Fruit fly (Drosophila melanogaster) whole organism, adult: ENCODE results near the gene CG17329.
A peak's percentile ranks its signal among the peaks of the same experiment; 100 is the strongest.

Experiments used
- CG11617 ChIP-seq: fragments of 200-800 bp; sonication (Bioruptor generic); optimal IDR thresholded peaks from 2 replicates; lab custom pipeline; 2017; ENCODE audit warnings: mild to moderate bottlenecking, missing biosample characterization, missing genetic modification reagents, missing genetic modification characterization
- CG12768 ChIP-seq: fragments of 200-800 bp; sonication (Bioruptor generic); optimal IDR thresholded peaks from 2 replicates; lab custom pipeline; 2017; ENCODE audit warnings: missing biosample characterization, missing genetic modification characterization, mild to moderate bottlenecking, moderate library complexity, missing genetic modification reagents
- CG1620 ChIP-seq: fragments of 200-800 bp; sonication (Bioruptor generic); optimal IDR thresholded peaks from 2 replicates; lab custom pipeline; 2016; ENCODE audit warnings: missing biosample characterization, missing genetic modification characterization
- CG33017 ChIP-seq: fragments of 200-800 bp; sonication (Bioruptor generic); optimal IDR thresholded peaks from 2 replicates; lab custom pipeline; 2018; ENCODE audit warnings: missing biosample characterization, mild to moderate bottlenecking, missing genetic modification characterization, moderate library complexity
- CG7101 ChIP-seq: fragments of 200-800 bp; sonication (Bioruptor generic); optimal IDR thresholded peaks from 2 replicates; lab custom pipeline; 2018; ENCODE audit warnings: missing biosample characterization, mild to moderate bottlenecking, missing genetic modification characterization, moderate library complexity
- Crg-1 ChIP-seq: fragments of 200-800 bp; sonication (Bioruptor generic); optimal IDR thresholded peaks from 2 replicates; lab custom pipeline; 2016; ENCODE audit warnings: missing biosample characterization, missing genetic modification characterization
- Hr96 ChIP-seq: fragments of 200-800 bp; sonication (Bioruptor generic); optimal IDR thresholded peaks from 2 replicates; lab custom pipeline; 2016; ENCODE audit warnings: missing biosample characterization, missing genetic modification characterization
- bab1 ChIP-seq: fragments of 200-800 bp; sonication (Bioruptor generic); optimal IDR thresholded peaks from 3 replicates; lab custom pipeline; 2019; ENCODE audit warnings: missing biosample characterization, mild to moderate bottlenecking, missing genetic modification characterization, moderate library complexity
- kay ChIP-seq: fragments of 200-800 bp; sonication (Bioruptor generic); peaks from one replicate; lab custom pipeline; 2016; ENCODE audit warnings: missing biosample characterization, missing genetic modification characterization, borderline replicate concordance
- tj ChIP-seq: fragments of 200-800 bp; sonication (Bioruptor generic); optimal IDR thresholded peaks from 3 replicates; lab custom pipeline; 2017; ENCODE audit warnings: missing biosample characterization, mild to moderate bottlenecking, missing genetic modification characterization, moderate library complexity

dm6 chr2L:16270667-16271485, 20.2 kb upstream of the CG17329 start:
- peak; percentile 4 for TF ChIP-seq CG12768 (GFP tag; lab: Kevin White, UChicago)
- TF ChIP-seq Crg-1: no peak
- TF ChIP-seq tj (GFP tag; lab: Kevin White, UChicago): peak; percentile 34
- peak; percentile 50 for TF ChIP-seq CG7101 (tag; lab: Kevin White, UChicago)
- TF ChIP-seq bab1 (GFP tag; lab: Kevin White, UChicago): peak; percentile 22
- TF ChIP-seq kay (GFP tag; lab: Kevin White, UChicago): peak; percentile 85
- no peak for TF ChIP-seq CG33017 (tag; lab: Kevin White, UChicago)
- no peak for TF ChIP-seq Hr96
- peak; percentile 15 for TF ChIP-seq CG1620 (GFP tag; lab: Kevin White, UChicago)
- peak; percentile 31 for TF ChIP-seq CG11617 (GFP tag; lab: Kevin White, UChicago)
